Worm (Caenorhabditis elegans): ENCODE data around the gene map-1.

- TF ChIP-seq dao-5 (tag; optimal IDR thresholded peaks at IDR 0.05), result no peak
- TF ChIP-seq him-1 (tag; optimal IDR thresholded peaks at IDR 0.05), result no peak
Observed at ce11 chrIV:3661117-3661634, 25.5 kb downstream of the map-1 start.

Data from whole organism, L4/young adult.